Fruit fly (Drosophila melanogaster): Measurements from ENCODE around the gene CG2694.
A peak's percentile ranks its signal among the peaks of the same experiment; 100 is the strongest.

CG2694 gene

DNA sequence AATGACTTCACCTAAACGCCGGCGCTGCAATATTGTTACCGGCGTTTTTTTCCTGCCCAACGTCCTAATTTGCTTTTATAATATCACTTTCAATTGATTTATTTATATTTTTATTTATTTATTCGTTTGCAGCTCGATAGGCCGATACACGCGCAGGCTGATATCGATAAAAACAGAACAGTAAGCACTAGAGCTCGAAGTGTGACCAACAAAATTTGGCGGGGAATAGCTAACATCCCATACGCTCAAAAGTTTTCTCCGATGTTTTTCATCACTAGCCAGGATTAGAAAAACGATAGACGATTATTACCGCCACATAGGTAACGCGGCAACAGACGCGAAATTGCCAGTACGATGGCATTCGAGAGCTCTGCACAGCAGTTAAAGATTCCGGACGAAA is at the start of gene CG2694, which contains the start of gene CG2685 (continued):
- TF ChIP-seq MESR4 (GFP tag; optimal IDR thresholded peaks at IDR 0.05): peak; percentile 41
- TF ChIP-seq CG1529 (GFP tag; optimal IDR thresholded peaks at IDR 0.05): no peak
- TF ChIP-seq ro (GFP tag; IDR thresholded peaks at IDR 0.05): no peak
- TF ChIP-seq Optix (GFP tag; IDR thresholded peaks at IDR 0.05): no peak
- TF ChIP-seq CG10431 (GFP tag; optimal IDR thresholded peaks at IDR 0.05): no peak
- peak; percentile 50 for TF ChIP-seq CG1603 (tag; optimal IDR thresholded peaks at IDR 0.05)
- no peak for TF ChIP-seq Nf-YB (GFP tag; optimal IDR thresholded peaks at IDR 0.05)
- no peak for TF ChIP-seq Blimp-1 (GFP tag; optimal IDR thresholded peaks at IDR 0.05)
- TF ChIP-seq tup (GFP tag; optimal IDR thresholded peaks at IDR 0.05): no peak
- no peak for TF ChIP-seq MTF-1 (GFP tag; optimal IDR thresholded peaks at IDR 0.05; ENCODE audit: borderline replicate concordance)
- TF ChIP-seq Adf1 (GFP tag; IDR thresholded peaks at IDR 0.05): no peak
- TF ChIP-seq twi (tag; optimal IDR thresholded peaks at IDR 0.05): no peak
- no peak for TF ChIP-seq Hr78 (GFP tag; optimal IDR thresholded peaks at IDR 0.05)
- no peak for TF ChIP-seq CTCF (GFP tag; optimal IDR thresholded peaks at IDR 0.05)
- no peak for TF ChIP-seq CG7928 (GFP tag; optimal IDR thresholded peaks at IDR 0.05)
- no peak for TF ChIP-seq yki (optimal IDR thresholded peaks at IDR 0.05)
- TF ChIP-seq stwl (tag; optimal IDR thresholded peaks at IDR 0.05): peak; percentile 68
- TF ChIP-seq ind (GFP tag; optimal IDR thresholded peaks at IDR 0.05): no peak
- TF ChIP-seq chn (GFP tag; optimal IDR thresholded peaks at IDR 0.05): no peak
- peak; percentile 11; the same call in 1 of the 3 replicates for TF ChIP-seq ci (GFP tag; IDR thresholded peaks at IDR 0.05)
- TF ChIP-seq fru (optimal IDR thresholded peaks at IDR 0.05): no peak
- peak; percentile 68; the same call in 2 of the 3 replicates for TF ChIP-seq CG7963 (GFP tag; IDR thresholded peaks at IDR 0.05; ENCODE audit: partially characterized antibody)
- no peak for TF ChIP-seq CG15479 (GFP tag; optimal IDR thresholded peaks at IDR 0.05)
- TF ChIP-seq vnd (GFP tag; IDR thresholded peaks at IDR 0.05; ENCODE audit: partially characterized antibody): peak; percentile 67
- TF ChIP-seq Hr3 (GFP tag; optimal IDR thresholded peaks at IDR 0.05): no peak
- peak; percentile 68 for TF ChIP-seq ato (GFP tag; IDR thresholded peaks at IDR 0.05; ENCODE audit: partially characterized antibody)
- TF ChIP-seq HmgZ (tag; optimal IDR thresholded peaks at IDR 0.05): peak; percentile 48
- no peak for TF ChIP-seq CG2199 (GFP tag; IDR thresholded peaks at IDR 0.05)
- TF ChIP-seq dpn (GFP tag; optimal IDR thresholded peaks at IDR 0.05): no peak
- no peak for TF ChIP-seq CG16863 (GFP tag; optimal IDR thresholded peaks at IDR 0.05)
- no peak for TF ChIP-seq bowl (GFP tag; IDR thresholded peaks at IDR 0.05)
- no peak for TF ChIP-seq gsb (GFP tag; IDR thresholded peaks at IDR 0.05)
- TF ChIP-seq mam (GFP tag; optimal IDR thresholded peaks at IDR 0.05): peak; percentile 16
- peak; percentile 10 for TF ChIP-seq nmo (GFP tag; optimal IDR thresholded peaks at IDR 0.05)
- TF ChIP-seq CG31388 (GFP tag; optimal IDR thresholded peaks at IDR 0.05): no peak
- no peak for TF ChIP-seq Atf3 (GFP tag; optimal IDR thresholded peaks at IDR 0.05)
- TF ChIP-seq Ptx1 (GFP tag; IDR thresholded peaks at IDR 0.05): no peak
- 0 out of 2 replicates have a peak, but pooled peaks have one; percentile 36 for TF ChIP-seq CG2129 (GFP tag; IDR thresholded peaks at IDR 0.05; ENCODE audit: partially characterized antibody)
- no peak for TF ChIP-seq tin (GFP tag; optimal IDR thresholded peaks at IDR 0.05)
- no peak for TF ChIP-seq ftz-f1 (GFP tag; optimal IDR thresholded peaks at IDR 0.05)
- TF ChIP-seq CG3995 (GFP tag; optimal IDR thresholded peaks at IDR 0.05): peak; percentile 22
- peak; percentile 33; the same call in 1 of the 2 replicates for TF ChIP-seq Rfx (GFP tag; IDR thresholded peaks at IDR 0.05)
- TF ChIP-seq CG8290 (GFP tag; optimal IDR thresholded peaks at IDR 0.05): no peak
- TF ChIP-seq CG8290 (tag; optimal IDR thresholded peaks at IDR 0.05): no peak
- no peak for TF ChIP-seq dati (GFP tag; IDR thresholded peaks at IDR 0.05)
- TF ChIP-seq NC2α (GFP tag; optimal IDR thresholded peaks at IDR 0.05): no peak
- TF ChIP-seq CG9797 (GFP tag; optimal IDR thresholded peaks at IDR 0.05): peak; percentile 72
- TF ChIP-seq CG17361 (GFP tag; IDR thresholded peaks at IDR 0.05): no peak
- TF ChIP-seq scrt (GFP tag; optimal IDR thresholded peaks at IDR 0.05): no peak
- TF ChIP-seq trem (tag; optimal IDR thresholded peaks at IDR 0.05): peak; percentile 29
- TF ChIP-seq Spps (tag; optimal IDR thresholded peaks at IDR 0.05): no peak
- peak; percentile 65 for TF ChIP-seq CG14860 (GFP tag; IDR thresholded peaks at IDR 0.05; ENCODE audit: partially characterized antibody)
